Worm (Caenorhabditis elegans): ENCODE data around the gene cyld-1.
A peak's percentile ranks its signal among the peaks of the same experiment; 100 is the strongest.

Gene cyld-1

DNA sequence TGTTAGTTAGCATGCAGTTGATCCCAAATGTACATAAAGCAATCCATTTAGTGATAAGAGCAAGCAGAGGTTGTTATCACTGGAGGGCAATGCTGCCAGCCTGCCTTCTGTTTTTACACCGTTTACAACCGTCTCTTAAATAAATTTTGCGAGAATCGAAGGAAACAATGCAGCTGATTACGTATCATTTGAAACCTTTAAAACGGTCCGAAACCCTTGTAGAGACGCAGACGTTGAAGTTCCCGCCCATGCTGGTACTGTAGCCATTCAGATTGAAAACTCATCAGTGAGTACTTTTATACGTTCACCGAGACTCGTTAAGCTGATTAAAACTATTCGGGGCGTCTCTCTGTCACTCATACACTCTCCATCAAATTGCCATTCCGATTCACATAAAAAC, 19.9 kb upstream of the cyld-1 start (continued):
- TF ChIP-seq ceh-82 (tag; optimal IDR thresholded peaks at IDR 0.05) (no peak), nhr-237 (tag; optimal IDR thresholded peaks at IDR 0.05) (no peak), lsy-2 (tag; optimal IDR thresholded peaks at IDR 0.05) (no peak), elt-1 (tag; optimal IDR thresholded peaks at IDR 0.05) (no peak), blmp-1 (tag; optimal IDR thresholded peaks at IDR 0.05; ENCODE audit: insufficient read depth) (no peak), crh-2 (tag; optimal IDR thresholded peaks at IDR 0.05) (peak; percentile 52), sma-9 (GFP tag; optimal IDR thresholded peaks at IDR 0.05) (peak; percentile 43), sma-9 (tag; optimal IDR thresholded peaks at IDR 0.05) (no peak), nhr-77 (tag; optimal IDR thresholded peaks at IDR 0.05) (no peak)

DNA sequence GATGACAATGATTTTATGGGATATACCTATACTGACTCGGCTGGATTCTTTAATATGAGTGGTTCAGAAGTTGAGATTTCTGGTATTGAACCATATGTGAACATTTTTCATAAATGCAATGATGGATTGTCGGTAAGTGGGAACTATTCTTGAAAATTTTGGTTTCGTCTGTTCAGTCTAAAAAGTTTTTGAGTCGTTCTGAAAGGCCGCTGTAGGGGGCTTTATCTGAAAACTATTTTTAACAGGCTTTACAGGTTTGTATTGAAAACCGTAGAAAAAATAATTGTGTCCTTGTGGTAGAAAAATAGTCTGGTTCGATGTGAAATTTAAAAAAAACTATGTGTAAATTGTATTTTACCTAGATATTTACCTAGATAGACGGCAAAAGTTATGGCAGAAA, 19.1 kb upstream of the cyld-1 start:
- no peak for TF ChIP-seq lin-13 (GFP tag; optimal IDR thresholded peaks at IDR 0.05)
- no peak for TF ChIP-seq R02D3.7 (tag; optimal IDR thresholded peaks at IDR 0.05)
- TF ChIP-seq egl-27 (tag; optimal IDR thresholded peaks at IDR 0.05), result no peak
- no peak for TF ChIP-seq aly-2 (tag; optimal IDR thresholded peaks at IDR 0.05)
- TF ChIP-seq nhr-21 (tag; optimal IDR thresholded peaks at IDR 0.05), result no peak
- TF ChIP-seq dmd-4 (tag; optimal IDR thresholded peaks at IDR 0.05), result no peak
- no peak for TF ChIP-seq fos-1 (tag; optimal IDR thresholded peaks at IDR 0.05)
- TF ChIP-seq unc-55 (GFP tag; optimal IDR thresholded peaks at IDR 0.05), result no peak
- no peak for TF ChIP-seq nhr-237 (tag; optimal IDR thresholded peaks at IDR 0.05)
- no peak for TF ChIP-seq nhr-25 (tag; optimal IDR thresholded peaks at IDR 0.05)
- no peak for TF ChIP-seq sma-3 (GFP tag; optimal IDR thresholded peaks at IDR 0.05)
- no peak for TF ChIP-seq unc-62 (GFP tag; optimal IDR thresholded peaks at IDR 0.05)
- TF ChIP-seq mdl-1 (tag; optimal IDR thresholded peaks at IDR 0.05), result no peak
- no peak for TF ChIP-seq ama-1 (optimal IDR thresholded peaks at IDR 0.05)
- TF ChIP-seq zag-1 (tag; optimal IDR thresholded peaks at IDR 0.05), result no peak

DNA sequence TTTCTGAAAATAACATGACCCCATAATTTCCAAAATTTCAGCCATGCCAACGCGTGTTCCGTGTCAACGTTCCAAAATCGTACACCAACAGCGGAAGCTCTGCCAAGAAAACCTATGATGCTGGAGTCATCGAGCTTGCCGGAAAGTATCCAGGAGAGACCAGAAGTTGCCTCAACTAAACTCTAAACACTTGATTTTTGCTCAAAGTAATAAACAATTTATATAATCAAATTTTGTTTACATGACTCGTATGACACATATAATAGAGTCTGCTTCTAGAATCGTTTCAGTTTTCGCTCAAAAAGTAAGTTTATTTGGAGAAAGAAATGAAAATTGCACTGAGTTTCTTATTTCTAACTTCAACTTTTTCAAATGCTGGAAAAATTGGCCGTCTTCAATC, 18.3 kb upstream of the cyld-1 start, which contains the start of gene ttr-1:
Gene ttr-1 (plus strand): TSS at position 301 of the 400 bp plus-strand sequence.
- no peak for TF ChIP-seq alr-1 (tag; optimal IDR thresholded peaks at IDR 0.05)
- no peak for TF ChIP-seq sem-4 (tag; optimal IDR thresholded peaks at IDR 0.05)
- no peak for TF ChIP-seq elt-1 (tag; optimal IDR thresholded peaks at IDR 0.05)
- no peak for TF ChIP-seq unc-55 (GFP tag; optimal IDR thresholded peaks at IDR 0.05)

DNA sequence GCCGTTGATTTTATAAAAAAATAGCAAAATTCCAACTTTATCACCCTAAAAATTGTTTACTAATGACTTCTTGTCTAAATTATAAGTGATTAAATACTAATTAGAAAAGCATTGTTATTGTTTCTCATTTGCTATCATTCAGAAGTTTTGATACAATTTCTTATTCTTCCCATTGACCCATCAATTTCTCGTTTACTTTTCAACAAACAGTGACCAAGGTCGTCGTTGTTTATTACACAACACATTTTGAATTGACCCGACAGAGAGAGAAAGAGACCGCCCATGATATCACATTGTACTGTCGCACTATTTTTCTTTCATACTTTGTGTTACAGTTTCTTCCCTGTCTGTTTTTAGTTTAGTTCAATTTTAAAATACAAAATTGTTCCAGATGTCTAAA, 16.9 kb upstream of the cyld-1 start, which contains the start of gene ttr-2:
Gene ttr-2 (plus strand): TSS at position 392 of the 400 bp plus-strand sequence.
- TF ChIP-seq nhr-25 (tag; optimal IDR thresholded peaks at IDR 0.05) (peak; percentile 67), crh-2 (tag; optimal IDR thresholded peaks at IDR 0.05) (peak; percentile 27), fos-1 (tag; optimal IDR thresholded peaks at IDR 0.05) (peak; percentile 54), elt-1 (tag; optimal IDR thresholded peaks at IDR 0.05) (no peak)

DNA sequence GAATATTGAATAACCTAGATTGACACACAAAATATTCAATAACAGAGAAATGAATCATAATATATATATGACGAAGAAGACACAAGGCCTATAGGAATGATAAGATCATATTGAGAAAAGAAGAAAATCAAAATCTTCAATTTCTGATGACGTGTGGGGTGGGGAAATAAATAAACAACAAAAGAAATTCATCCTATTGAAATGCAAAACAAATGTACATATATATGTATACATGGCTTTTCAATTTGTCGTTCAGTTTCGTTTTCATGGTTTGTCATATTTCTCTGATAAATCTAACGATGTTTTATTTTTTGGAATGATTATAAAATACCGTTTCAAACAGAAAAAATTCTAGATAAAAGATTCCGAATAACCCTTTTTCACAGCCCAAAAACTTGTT, 16.2 kb upstream of the cyld-1 start, which contains the start of gene ttr-3:
Gene ttr-3 (minus strand): TSS at position 101 of the 400 bp plus-strand sequence.
- TF ChIP-seq ztf-1 (GFP tag; conservative IDR thresholded peaks at IDR 0.05), result no peak
- TF ChIP-seq aly-2 (tag; optimal IDR thresholded peaks at IDR 0.05), result no peak
- peak; percentile 1 for TF ChIP-seq sma-3 (GFP tag; optimal IDR thresholded peaks at IDR 0.05)
- TF ChIP-seq lsy-2 (tag; optimal IDR thresholded peaks at IDR 0.05), result no peak
- TF ChIP-seq sem-4 (tag; optimal IDR thresholded peaks at IDR 0.05), result no peak
- TF ChIP-seq alr-1 (tag; optimal IDR thresholded peaks at IDR 0.05), result no peak

DNA sequence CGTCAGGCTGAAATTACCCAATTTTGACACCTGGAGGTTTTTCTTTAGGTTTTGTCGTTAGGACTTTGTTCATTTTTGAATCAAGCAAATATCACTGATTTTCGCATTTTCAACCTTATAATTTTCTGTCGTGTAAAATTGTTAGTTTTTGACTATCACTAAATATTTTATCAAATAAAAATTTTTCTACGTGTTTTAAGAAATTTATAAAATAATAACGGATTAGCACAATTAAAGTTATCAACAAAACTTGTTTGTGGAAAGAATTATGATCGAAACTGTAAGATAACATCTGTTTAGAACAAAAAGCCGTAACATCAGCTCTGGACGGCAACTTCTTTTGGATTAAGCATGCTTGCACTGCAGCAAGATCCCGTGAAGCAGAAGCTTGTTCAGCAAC, 12.4 kb upstream of the cyld-1 start, which contains the start of gene cbp-2:
Gene cbp-2 (plus strand): TSS at position 301 of the 400 bp plus-strand sequence.
- no peak for TF ChIP-seq F13H6.1 (tag; optimal IDR thresholded peaks at IDR 0.05)
- TF ChIP-seq unc-62 (GFP tag; optimal IDR thresholded peaks at IDR 0.05), result no peak
- TF ChIP-seq nhr-21 (tag; optimal IDR thresholded peaks at IDR 0.05), result no peak
- TF ChIP-seq lin-39 (tag; optimal IDR thresholded peaks at IDR 0.05), result no peak
- TF ChIP-seq unc-39 (tag; optimal IDR thresholded peaks at IDR 0.05), result no peak
- no peak for TF ChIP-seq ceh-82 (tag; optimal IDR thresholded peaks at IDR 0.05)
- TF ChIP-seq skn-1 (tag; optimal IDR thresholded peaks at IDR 0.05), result no peak
- TF ChIP-seq C34F6.9 (tag; optimal IDR thresholded peaks at IDR 0.05), result no peak
- no peak for TF ChIP-seq crh-2 (tag; optimal IDR thresholded peaks at IDR 0.05)
